Fruit fly (Drosophila melanogaster): ENCODE results near the gene CG18088.

DNA sequence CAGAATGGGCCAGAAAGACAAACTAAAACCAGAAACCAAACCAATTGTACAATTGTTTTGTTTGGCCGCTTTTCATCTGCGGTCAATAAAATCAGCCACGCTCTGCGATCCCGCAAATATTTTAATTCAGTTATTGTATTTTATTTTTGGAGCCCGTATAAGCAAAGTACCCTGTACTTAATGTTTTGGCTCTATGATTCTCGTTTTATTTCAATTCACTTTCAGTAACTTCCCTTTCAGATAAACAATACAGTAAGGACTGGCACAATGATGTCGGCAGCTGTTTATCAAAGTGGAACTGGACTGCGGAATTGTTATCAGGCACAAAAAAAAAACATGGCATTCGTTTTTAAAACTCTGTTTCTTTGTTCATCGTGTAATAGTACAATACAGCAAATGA, 18.7 kb upstream of the CG18088 start:
- TF ChIP-seq Dip3 (GFP tag; optimal IDR thresholded peaks at IDR 0.05) = no peak
- TF ChIP-seq inv (GFP tag; IDR thresholded peaks at IDR 0.05; ENCODE audit: partially characterized antibody) = no peak
- TF ChIP-seq CG7963 (GFP tag; IDR thresholded peaks at IDR 0.05; ENCODE audit: partially characterized antibody) = no peak
- no peak for TF ChIP-seq CG16779 (GFP tag; IDR thresholded peaks at IDR 0.05)
- TF ChIP-seq Xbp1 (GFP tag; optimal IDR thresholded peaks at IDR 0.05) = no peak
- TF ChIP-seq CTCF (GFP tag; optimal IDR thresholded peaks at IDR 0.05) = no peak
- TF ChIP-seq CG9876 (GFP tag; optimal IDR thresholded peaks at IDR 0.05) = no peak
- TF ChIP-seq Dip2 (GFP tag; IDR thresholded peaks at IDR 0.05) = no peak
- no peak for TF ChIP-seq CG15011 (GFP tag; optimal IDR thresholded peaks at IDR 0.05)
- TF ChIP-seq bigmax (GFP tag; optimal IDR thresholded peaks at IDR 0.05) = no peak
- no peak for TF ChIP-seq onecut (GFP tag; IDR thresholded peaks at IDR 0.05)
- no peak for TF ChIP-seq CG30403 (GFP tag; optimal IDR thresholded peaks at IDR 0.05)
- TF ChIP-seq HLHmδ (GFP tag; optimal IDR thresholded peaks at IDR 0.05) = no peak

Measured in whole organism, embryonic.